Fruit fly (Drosophila melanogaster) whole organism, prepupa: ENCODE measurements around the gene Dr.

Source experiments
- Blimp-1 ChIP-seq: fragments of 200-800 bp; sonication (Bioruptor generic); optimal IDR thresholded peaks from 3 replicates; lab custom pipeline; 2017; ENCODE audit warnings: missing biosample characterization, missing genetic modification characterization, mild to moderate bottlenecking, moderate library complexity, missing genetic modification reagents
- CG3032 ChIP-seq: fragments of 200-800 bp; optimal IDR thresholded peaks from 2 replicates; lab custom pipeline; 2019; ENCODE audit warnings: missing biosample characterization, mild to moderate bottlenecking, missing genetic modification characterization, moderate library complexity
- CG6276 ChIP-seq: fragments of 200-800 bp; sonication (Bioruptor generic); optimal IDR thresholded peaks from 2 replicates; lab custom pipeline; 2017; ENCODE audit warnings: missing biosample characterization, mild to moderate bottlenecking, missing genetic modification characterization
- CG7368 ChIP-seq: fragments of 200-800 bp; sonication (Bioruptor generic); optimal IDR thresholded peaks from 3 replicates; lab custom pipeline; 2016; ENCODE audit warnings: missing biosample characterization, missing genetic modification characterization
- Eip93F ChIP-seq: fragments of 200-800 bp; sonication (Bioruptor generic); optimal IDR thresholded peaks from 2 replicates; lab custom pipeline; 2016; ENCODE audit warnings: missing biosample characterization, mild to moderate bottlenecking, missing genetic modification characterization
- Hr4 ChIP-seq: fragments of 200-800 bp; sonication (Bioruptor generic); optimal IDR thresholded peaks from 3 replicates; lab custom pipeline; 2016; ENCODE audit warnings: missing biosample characterization, missing genetic modification characterization
- OdsH ChIP-seq: fragments of 200-800 bp; sonication (Bioruptor generic); optimal IDR thresholded peaks from 3 replicates; lab custom pipeline; 2016; ENCODE audit warnings: missing biosample characterization, missing genetic modification characterization
- Smox ChIP-seq: fragments of 200-800 bp; sonication (Bioruptor generic); optimal IDR thresholded peaks from 3 replicates; lab custom pipeline; 2016; ENCODE audit warnings: missing biosample characterization, missing genetic modification characterization
- dsx ChIP-seq: fragments of 200-800 bp; optimal IDR thresholded peaks from 3 replicates; lab custom pipeline; 2019; ENCODE audit warnings: missing biosample characterization, mild to moderate bottlenecking, missing genetic modification characterization, moderate library complexity; ENCODE audit not compliant: poor library complexity, severe bottlenecking
- fkh ChIP-seq: fragments of 200-800 bp; sonication (Bioruptor generic); optimal IDR thresholded peaks from 3 replicates; lab custom pipeline; 2017; ENCODE audit warnings: missing biosample characterization, mild to moderate bottlenecking, missing genetic modification characterization, moderate library complexity
- net ChIP-seq: fragments of 200-800 bp; sonication (Bioruptor generic); optimal IDR thresholded peaks from 3 replicates; lab custom pipeline; 2016; ENCODE audit warnings: missing biosample characterization, missing genetic modification characterization
- ss ChIP-seq, 2 experiments: fragments of 200-800 bp; sonication (Bioruptor generic); optimal IDR thresholded peaks; 2 replicates in 1 of 2; 3 replicates in 1 of 2; lab custom pipeline; 2017 to 2018; ENCODE audit warnings: mild to moderate bottlenecking in 2 of 2, missing biosample characterization in 2 of 2, missing genetic modification characterization in 2 of 2, moderate library complexity in 1 of 2

- TF ChIP-seq CG6276 (GFP tag; lab: Kevin White, UChicago) (no peak), dsx (no peak), fkh (no peak), Smox (no peak), net (GFP tag; lab: Kevin White, UChicago) (no peak), OdsH (GFP tag; lab: Kevin White, UChicago) (no peak), CG3032 (no peak), Blimp-1 (GFP tag; lab: Kevin White, UChicago) (no peak), CG7368 (no peak), ss (GFP tag; optimal IDR thresholded peaks at IDR 0.05; lab: Kevin White, UChicago) (no peak), Hr4 (GFP tag; lab: Kevin White, UChicago) (no peak), Eip93F (GFP tag; lab: Kevin White, UChicago) (no peak)
Observed at dm6 chr3R:29562579-29562978, 6.4 kb downstream of the Dr start.
